Fruit fly (Drosophila melanogaster): Measurements from ENCODE around the gene CG42846.
A peak's percentile ranks its signal among the peaks of the same experiment; 100 is the strongest.

dm6 chr3L:264378-265151 lies 33.2 kb upstream of the CG42846 start, which contains the start of the genes Tudor-SN and mRpL17:
- no peak for TF ChIP-seq CG4617 (GFP tag; optimal IDR thresholded peaks at IDR 0.05; ENCODE audit: borderline replicate concordance)
- TF ChIP-seq CG1024 (GFP tag; IDR thresholded peaks at IDR 0.05), result no peak
- TF ChIP-seq CG8281 (tag; optimal IDR thresholded peaks at IDR 0.05), result no peak
- peak; percentile 29; the same call in 1 of the 2 replicates for TF ChIP-seq Ptx1 (GFP tag; IDR thresholded peaks at IDR 0.05)
- no peak for TF ChIP-seq wdn (GFP tag; IDR thresholded peaks at IDR 0.05)

Measured in whole organism, embryonic.